Fruit fly (Drosophila melanogaster) whole organism, embryonic: ENCODE results near the gene Cat.
A peak's percentile ranks its signal among the peaks of the same experiment; 100 is the strongest.

Experiments used
- Ada2b ChIP-seq: fragments of 200-800 bp; sonication (Bioruptor generic); IDR thresholded peaks from 2 replicates; pipeline ENCODE4 v1.3.6; 2022; ENCODE audit warnings: missing biosample characterization, missing genetic modification characterization
- Blimp-1 ChIP-seq: fragments of 200-800 bp; sonication (Bioruptor generic); optimal IDR thresholded peaks from 3 replicates; lab custom pipeline; 2018; ENCODE audit warnings: missing biosample characterization, missing genetic modification characterization, mild to moderate bottlenecking, moderate library complexity, missing genetic modification reagents
- CG10267 ChIP-seq: fragments of 200-800 bp; sonication (Bioruptor generic); optimal IDR thresholded peaks from 2 replicates; lab custom pipeline; 2018; ENCODE audit warnings: missing biosample characterization, mild to moderate bottlenecking, missing genetic modification characterization, moderate library complexity
- CG10321 ChIP-seq: fragments of 200-800 bp; sonication (Bioruptor generic); IDR thresholded peaks from 2 replicates; pipeline ENCODE4 v1.3.6; 2022; ENCODE audit warnings: missing biosample characterization, missing genetic modification characterization
- CG12299 ChIP-seq: fragments of 200-800 bp; sonication (Bioruptor generic); optimal IDR thresholded peaks from 2 replicates; lab custom pipeline; 2018; ENCODE audit warnings: missing biosample characterization, mild to moderate bottlenecking, missing genetic modification characterization
- CG13424 ChIP-seq: fragments of 200-800 bp; sonication (Bioruptor generic); optimal IDR thresholded peaks from 2 replicates; lab custom pipeline; 2019; ENCODE audit warnings: missing biosample characterization, mild to moderate bottlenecking, missing genetic modification characterization, moderate library complexity
- CG13894 ChIP-seq: fragments of 200-800 bp; sonication (Bioruptor generic); optimal IDR thresholded peaks from 3 replicates; lab custom pipeline; 2018; ENCODE audit warnings: missing biosample characterization, mild to moderate bottlenecking, missing genetic modification characterization, moderate library complexity
- CG15696 ChIP-seq: fragments of 200-800 bp; sonication (Bioruptor generic); optimal IDR thresholded peaks from 2 replicates; lab custom pipeline; 2019; ENCODE audit warnings: missing biosample characterization, mild to moderate bottlenecking, missing genetic modification characterization, moderate library complexity
- CG17186 ChIP-seq: fragments of 200-800 bp; sonication (Bioruptor generic); optimal IDR thresholded peaks from 3 replicates; lab custom pipeline; 2017; ENCODE audit warnings: missing biosample characterization, missing genetic modification reagents, missing genetic modification characterization
- CG18476 ChIP-seq: fragments of 200-800 bp; sonication (Bioruptor generic); optimal IDR thresholded peaks from 2 replicates; lab custom pipeline; 2016; ENCODE audit warnings: missing biosample characterization, mild to moderate bottlenecking, missing genetic modification characterization
- CG2129 ChIP-seq: fragments of 200-800 bp; sonication (Bioruptor generic); IDR thresholded peaks from 2 replicates; pipeline ENCODE4 v1.3.6; 2022; ENCODE audit warnings: missing biosample characterization, missing genetic modification characterization; ENCODE audit not compliant: partially characterized antibody
- CG3838 ChIP-seq: fragments of 200-800 bp; sonication (Bioruptor generic); optimal IDR thresholded peaks from 3 replicates; lab custom pipeline; 2016; ENCODE audit warnings: missing biosample characterization, missing genetic modification characterization
- CG3995 ChIP-seq: fragments of 200-800 bp; sonication (Bioruptor generic); optimal IDR thresholded peaks from 3 replicates; lab custom pipeline; 2016; ENCODE audit warnings: missing biosample characterization, missing genetic modification characterization
- CG4328 ChIP-seq: fragments of 200-800 bp; sonication (Bioruptor generic); optimal IDR thresholded peaks from 3 replicates; lab custom pipeline; 2017; ENCODE audit warnings: missing biosample characterization, missing genetic modification reagents, missing genetic modification characterization
- CG6272 ChIP-seq: fragments of 200-800 bp; sonication (Bioruptor generic); IDR thresholded peaks from 2 replicates; pipeline ENCODE4 v1.3.6; 2022; ENCODE audit warnings: missing biosample characterization, missing genetic modification characterization
- CG8359 ChIP-seq: fragments of 200-800 bp; sonication (Bioruptor generic); optimal IDR thresholded peaks from 2 replicates; lab custom pipeline; 2017; ENCODE audit warnings: missing biosample characterization, mild to moderate bottlenecking, missing genetic modification characterization, borderline replicate concordance
- CG9932 ChIP-seq: fragments of 200-800 bp; sonication (Bioruptor generic); IDR thresholded peaks from 2 replicates; pipeline ENCODE4 v1.3.6; 2022; ENCODE audit warnings: missing biosample characterization, missing genetic modification characterization
- CoRest ChIP-seq: fragments of 200-800 bp; sonication (Bioruptor generic); optimal IDR thresholded peaks from 3 replicates; lab custom pipeline; 2018; ENCODE audit warnings: missing biosample characterization, mild to moderate bottlenecking, missing genetic modification characterization, moderate library complexity
- Hr78 ChIP-seq, 2 experiments: fragments of 200-800 bp in 1 of 2; fragments of >200 bp in 1 of 2; sonication (Bioruptor generic) in 1 of 2; optimal IDR thresholded peaks; 2 replicates each; lab custom pipeline; 2017 to 2019; ENCODE audit warnings: missing biosample characterization in 2 of 2, missing genetic modification characterization in 2 of 2, mild to moderate bottlenecking in 1 of 2, moderate library complexity in 1 of 2
- Med ChIP-seq: fragments of 200-800 bp; sonication (Bioruptor generic); peaks from one replicate; lab custom pipeline; 2016; ENCODE audit warnings: missing biosample characterization, missing genetic modification characterization, mild to moderate bottlenecking, inconsistent platforms, moderate library complexity
- NC2α ChIP-seq: fragments of 200-800 bp; sonication (Bioruptor generic); optimal IDR thresholded peaks from 2 replicates; lab custom pipeline; 2016; ENCODE audit warnings: missing biosample characterization, missing genetic modification characterization
- Nf-YB ChIP-seq: fragments of 200-800 bp; sonication (Bioruptor generic); optimal IDR thresholded peaks from 3 replicates; lab custom pipeline; 2019; ENCODE audit warnings: missing biosample characterization, mild to moderate bottlenecking, missing genetic modification characterization, moderate library complexity
- Stat92E ChIP-seq, 3 experiments: fragments of >200 bp in 2 of 3; fragments of 200-800 bp in 1 of 3; sonication (Bioruptor generic) in 1 of 3; optimal IDR thresholded peaks; 2 replicates each; lab custom pipeline; 2017 to 2019; ENCODE audit warnings: missing biosample characterization in 3 of 3, missing genetic modification characterization in 3 of 3, mild to moderate bottlenecking in 1 of 3, moderate library complexity in 1 of 3
- Usf ChIP-seq: fragments of 200-800 bp; sonication (Bioruptor generic); optimal IDR thresholded peaks from 2 replicates; lab custom pipeline; 2017; ENCODE audit warnings: missing genotype, missing biosample characterization, missing genetic modification characterization
- bsh ChIP-seq, 2 experiments: fragments of 200-800 bp; sonication (Bioruptor generic); optimal IDR thresholded peaks; 2 replicates each; lab custom pipeline; 2017 to 2018; ENCODE audit warnings: mild to moderate bottlenecking in 2 of 2, missing biosample characterization in 2 of 2, missing genetic modification characterization in 2 of 2, moderate library complexity in 1 of 2
- caup ChIP-seq: fragments of 200-800 bp; sonication (Bioruptor generic); optimal IDR thresholded peaks from 3 replicates; lab custom pipeline; 2017; ENCODE audit warnings: missing biosample characterization, mild to moderate bottlenecking, missing genetic modification characterization, moderate library complexity; ENCODE audit not compliant: severe bottlenecking
- chif ChIP-seq, 2 experiments: fragments of 200-800 bp; sonication (Bioruptor generic); optimal IDR thresholded peaks; 3 replicates each; lab custom pipeline; 2016; ENCODE audit warnings: missing biosample characterization in 2 of 2, missing genetic modification characterization in 2 of 2
- cwo ChIP-seq: fragments of 200-800 bp; sonication (Bioruptor generic); optimal IDR thresholded peaks from 3 replicates; lab custom pipeline; 2017; ENCODE audit warnings: missing biosample characterization, missing genetic modification characterization, mild to moderate bottlenecking, moderate library complexity, missing genetic modification reagents
- exex ChIP-seq: fragments of 200-800 bp; sonication (Bioruptor generic); optimal IDR thresholded peaks from 4 replicates; lab custom pipeline; 2018; ENCODE audit warnings: missing biosample characterization, mild to moderate bottlenecking, missing genetic modification characterization, moderate library complexity
- fd3F ChIP-seq: fragments of 200-800 bp; sonication (Bioruptor generic); optimal IDR thresholded peaks from 2 replicates; lab custom pipeline; 2018; ENCODE audit warnings: missing biosample characterization, mild to moderate bottlenecking, missing genetic modification characterization, moderate library complexity
- fd64A ChIP-seq: fragments of 200-800 bp; sonication (Bioruptor generic); optimal IDR thresholded peaks from 3 replicates; lab custom pipeline; 2018; ENCODE audit warnings: missing biosample characterization, mild to moderate bottlenecking, missing genetic modification characterization
- jing ChIP-seq: fragments of 200-800 bp; sonication (Bioruptor generic); optimal IDR thresholded peaks from 2 replicates; lab custom pipeline; 2018; ENCODE audit warnings: missing biosample characterization, mild to moderate bottlenecking, missing genetic modification characterization
- kni ChIP-seq: fragments of 200-800 bp; sonication (Bioruptor generic); optimal IDR thresholded peaks from 3 replicates; lab custom pipeline; 2017; ENCODE audit warnings: mild to moderate bottlenecking, missing biosample characterization, missing genetic modification reagents, missing genetic modification characterization
- lbe ChIP-seq: fragments of 200-800 bp; sonication (Bioruptor generic); optimal IDR thresholded peaks from 2 replicates; lab custom pipeline; 2016; ENCODE audit warnings: missing biosample characterization, mild to moderate bottlenecking, missing genetic modification characterization
- lov ChIP-seq, 2 experiments: fragments of 200-800 bp in 1 of 2; fragments of >200 bp in 1 of 2; sonication (Bioruptor generic) in 1 of 2; IDR thresholded peaks in 1 of 2; optimal IDR thresholded peaks in 1 of 2; 2 replicates in 1 of 2; 3 replicates in 1 of 2; pipeline versions ENCODE4 v1.3.6 to Lab custom; 2017 to 2022; ENCODE audit warnings: missing biosample characterization in 1 of 2, missing genetic modification characterization in 1 of 2
- maf-S ChIP-seq: fragments of 200-800 bp; sonication (Bioruptor generic); optimal IDR thresholded peaks from 2 replicates; lab custom pipeline; 2016; ENCODE audit warnings: missing biosample characterization, missing genetic modification characterization
- mam ChIP-seq: fragments of 200-800 bp; sonication (Bioruptor generic); optimal IDR thresholded peaks from 3 replicates; lab custom pipeline; 2016; ENCODE audit warnings: missing biosample characterization, missing genetic modification characterization
- mirr ChIP-seq: fragments of 200-800 bp; sonication (Bioruptor generic); optimal IDR thresholded peaks from 3 replicates; lab custom pipeline; 2018; ENCODE audit warnings: missing biosample characterization, mild to moderate bottlenecking, missing genetic modification characterization
- pfk ChIP-seq: fragments of 200-800 bp; sonication (Bioruptor generic); optimal IDR thresholded peaks from 2 replicates; lab custom pipeline; 2018; ENCODE audit warnings: missing biosample characterization, mild to moderate bottlenecking, missing genetic modification characterization, moderate library complexity
- pita ChIP-seq: fragments of 200-800 bp; sonication (Bioruptor generic); optimal IDR thresholded peaks from 2 replicates; lab custom pipeline; 2017; ENCODE audit warnings: missing biosample characterization, mild to moderate bottlenecking, missing genetic modification characterization
- sd ChIP-seq: fragments of 200-800 bp; sonication (Bioruptor generic); optimal IDR thresholded peaks from 3 replicates; lab custom pipeline; 2018; ENCODE audit warnings: missing biosample characterization, mild to moderate bottlenecking, missing genetic modification characterization, moderate library complexity
- sens-2 ChIP-seq: fragments of 200-800 bp; sonication (Bioruptor generic); IDR thresholded peaks from 2 replicates; pipeline ENCODE4 v1.3.6; 2022; ENCODE audit warnings: missing biosample characterization, missing genetic modification characterization
- sqz ChIP-seq: fragments of 200-800 bp; sonication (Bioruptor generic); optimal IDR thresholded peaks from 3 replicates; lab custom pipeline; 2018; ENCODE audit warnings: missing biosample characterization, mild to moderate bottlenecking, missing genetic modification characterization
- sr ChIP-seq: fragments of 200-800 bp; sonication (Bioruptor generic); IDR thresholded peaks from 3 replicates; pipeline ENCODE4 v1.3.6; 2022; ENCODE audit warnings: missing biosample characterization, missing genetic modification characterization
- ssp ChIP-seq: fragments of 200-800 bp; sonication (Bioruptor generic); IDR thresholded peaks from 2 replicates; pipeline ENCODE4 v1.3.6; 2022; ENCODE audit warnings: missing biosample characterization, missing genetic modification characterization
- stwl ChIP-seq: fragments of 200-800 bp; sonication (Bioruptor generic); optimal IDR thresholded peaks from 3 replicates; lab custom pipeline; 2018; ENCODE audit warnings: missing biosample characterization, mild to moderate bottlenecking, missing genetic modification characterization, moderate library complexity
- tll ChIP-seq, 2 experiments: fragments of 200-800 bp in 1 of 2; fragments of >200 bp in 1 of 2; sonication (Bioruptor generic) in 1 of 2; optimal IDR thresholded peaks; 2 replicates each; lab custom pipeline; 2017 to 2019; ENCODE audit warnings: missing biosample characterization in 2 of 2, missing genetic modification characterization in 2 of 2, mild to moderate bottlenecking in 1 of 2, moderate library complexity in 1 of 2
- tx ChIP-seq: fragments of 200-800 bp; sonication (Bioruptor generic); optimal IDR thresholded peaks from 2 replicates; lab custom pipeline; 2016; ENCODE audit warnings: missing biosample characterization, missing genetic modification characterization

The Cat gene

dm6 chr3L:18870027-18870426 lies 47.6 kb downstream of the Cat start, which contains the start of gene Blos3:
TSS of gene Blos3 (plus strand) at chr3L:18870224.
- TF ChIP-seq fd3F (no peak), CG9932 (GFP tag; lab: Robert Waterston, UW) (0 out of 2 replicates have a peak, but pooled peaks have one; percentile 41), lov (optimal IDR thresholded peaks at IDR 0.05; lab: Kevin White, UChicago) (no peak), lov (GFP tag; IDR thresholded peaks at IDR 0.05; lab: Robert Waterston, UW) (no peak), sr (GFP tag; lab: Robert Waterston, UW) (no peak), chif (GFP tag; optimal IDR thresholded peaks at IDR 0.05; lab: Kevin White, UChicago) (peak; percentile 7 to 13), CG10267 (tag; lab: Kevin White, UChicago) (peak; percentile 36), sqz (no peak), mirr (GFP tag; lab: Kevin White, UChicago) (no peak), stwl (tag; lab: Kevin White, UChicago) (peak; percentile 72), Hr78 (GFP tag; optimal IDR thresholded peaks at IDR 0.05; lab: Kevin White, UChicago) (no peak), CG8359 (no peak), sd (tag; lab: Kevin White, UChicago) (no peak), pita (GFP tag; lab: Kevin White, UChicago) (no peak), CG15696 (peak; percentile 40), lbe (GFP tag; lab: Kevin White, UChicago) (peak; percentile 65), caup (peak; percentile 23), CG2129 (GFP tag; lab: Robert Waterston, UW) (no peak), CG3995 (peak; percentile 1), Usf (GFP tag; lab: Kevin White, UChicago) (no peak), pfk (GFP tag; lab: Kevin White, UChicago) (no peak), CG4328 (peak; percentile 17), jing (no peak), mam (peak; percentile 65), fd64A (GFP tag; lab: Kevin White, UChicago) (no peak), CG13424 (tag; lab: Kevin White, UChicago) (peak; percentile 46), Stat92E (GFP tag; optimal IDR thresholded peaks at IDR 0.05; lab: Kevin White, UChicago) (no peak), kni (GFP tag; lab: Kevin White, UChicago) (no peak), CG18476 (GFP tag; lab: Kevin White, UChicago) (peak; percentile 21), Nf-YB (GFP tag; lab: Kevin White, UChicago) (no peak), sens-2 (GFP tag; lab: Robert Waterston, UW) (no peak), CG3838 (GFP tag; lab: Kevin White, UChicago) (peak; percentile 16), CG12299 (tag; lab: Kevin White, UChicago) (no peak), CG17186 (GFP tag; lab: Kevin White, UChicago) (no peak), Med (peak; percentile 93), ssp (no peak), Ada2b (GFP tag; lab: Robert Waterston, UW) (peak; percentile 35; the same call in 1 of the 2 replicates), CoRest (tag; lab: Kevin White, UChicago) (peak; percentile 54), NC2α (GFP tag; lab: Kevin White, UChicago) (peak; percentile 6), bsh (GFP tag; optimal IDR thresholded peaks at IDR 0.05; lab: Kevin White, UChicago) (peak in 1 of 2 experiments; percentile 40), CG6272 (GFP tag; lab: Robert Waterston, UW) (no peak), CG10321 (GFP tag; lab: Robert Waterston, UW) (no peak), maf-S (peak; percentile 62), tll (GFP tag; optimal IDR thresholded peaks at IDR 0.05; lab: Kevin White, UChicago) (no peak), Blimp-1 (GFP tag; lab: Kevin White, UChicago) (no peak), tx (GFP tag; lab: Kevin White, UChicago) (peak; percentile 16), CG13894 (no peak), cwo (no peak), exex (no peak)
